Fruit fly (Drosophila melanogaster): ENCODE measurements around the gene ssp2.

Gene ssp2

DNA sequence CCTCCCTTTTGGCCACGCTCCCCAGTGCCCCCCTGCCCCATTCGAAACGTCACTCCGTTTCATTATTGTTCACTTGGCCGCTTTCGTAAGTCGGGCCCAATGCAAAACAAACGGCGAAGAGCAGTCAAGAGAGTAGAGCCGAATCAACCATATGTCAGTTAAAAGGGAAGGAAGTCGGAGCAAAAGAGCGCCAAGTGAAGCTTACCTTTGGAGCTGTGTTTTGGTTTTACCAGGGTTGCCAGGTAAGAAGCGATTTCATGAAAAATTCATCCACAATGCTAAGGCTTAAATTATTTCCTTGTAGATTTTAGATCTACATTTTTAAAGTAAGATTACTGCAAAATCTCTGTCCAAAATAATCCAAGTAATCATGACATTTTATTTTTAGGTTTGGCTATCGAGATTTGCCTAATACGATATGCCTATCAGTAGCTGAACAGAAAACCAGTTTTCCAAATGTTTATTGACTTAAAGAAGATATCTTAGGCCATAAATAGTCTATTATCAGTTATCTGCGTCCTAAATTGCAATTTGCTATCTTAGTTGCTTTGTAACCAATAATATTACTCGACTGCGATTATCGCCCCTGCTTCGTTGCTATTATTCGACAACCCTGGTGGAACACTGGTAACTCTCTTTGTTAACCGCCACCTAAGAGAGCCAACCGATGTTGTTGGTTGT lies 26.4 kb upstream of the ssp2 start:
- no peak for TF ChIP-seq CG8478 (optimal IDR thresholded peaks at IDR 0.05)
- no peak for TF ChIP-seq CTCF (optimal IDR thresholded peaks at IDR 0.05)

DNA sequence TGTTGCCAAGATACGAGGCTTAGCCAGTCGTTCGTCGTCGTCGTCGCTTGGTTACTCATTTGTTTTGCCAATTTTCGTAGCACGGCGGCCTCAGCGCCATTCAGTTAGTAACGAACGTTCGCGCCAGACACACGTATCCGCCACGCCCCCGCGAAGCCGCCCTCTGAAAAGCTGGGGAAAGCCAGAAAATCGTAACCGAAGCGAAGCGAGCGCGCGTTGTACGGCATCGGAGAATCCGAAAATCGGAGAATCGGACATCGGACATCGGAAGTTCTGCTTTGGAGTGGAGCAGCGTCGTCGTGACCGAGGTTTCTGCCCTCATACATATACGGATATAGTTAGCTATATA lies 25.9 kb upstream of the ssp2 start, which contains the start of gene CG32137:
CG32137 (plus strand) TSS at position 100 of the 349 bp plus-strand sequence.
- no peak for TF ChIP-seq CTCF (optimal IDR thresholded peaks at IDR 0.05)
- TF ChIP-seq CG8478 (optimal IDR thresholded peaks at IDR 0.05) = no peak

DNA sequence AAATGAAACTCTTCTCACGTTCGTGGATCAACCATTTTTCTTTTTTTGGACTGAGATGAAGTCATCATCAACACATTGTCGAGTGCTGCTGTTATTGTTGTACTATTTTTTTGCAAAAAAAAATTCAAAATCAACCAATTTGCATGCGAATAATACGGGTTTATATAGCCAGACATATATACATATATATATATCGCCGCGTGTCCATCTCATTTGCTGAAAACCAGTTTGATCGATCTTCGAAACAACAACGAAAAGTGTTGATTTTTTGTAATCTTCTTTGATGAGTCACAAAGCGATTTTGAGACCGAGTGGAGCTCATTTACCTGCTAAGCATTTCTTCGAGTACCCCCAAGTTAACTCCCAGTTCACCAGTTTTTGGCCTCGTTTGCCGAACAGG lies 19.0 kb upstream of the ssp2 start:
- no peak for TF ChIP-seq CG8478 (optimal IDR thresholded peaks at IDR 0.05)
- no peak for TF ChIP-seq CTCF (optimal IDR thresholded peaks at IDR 0.05)

DNA sequence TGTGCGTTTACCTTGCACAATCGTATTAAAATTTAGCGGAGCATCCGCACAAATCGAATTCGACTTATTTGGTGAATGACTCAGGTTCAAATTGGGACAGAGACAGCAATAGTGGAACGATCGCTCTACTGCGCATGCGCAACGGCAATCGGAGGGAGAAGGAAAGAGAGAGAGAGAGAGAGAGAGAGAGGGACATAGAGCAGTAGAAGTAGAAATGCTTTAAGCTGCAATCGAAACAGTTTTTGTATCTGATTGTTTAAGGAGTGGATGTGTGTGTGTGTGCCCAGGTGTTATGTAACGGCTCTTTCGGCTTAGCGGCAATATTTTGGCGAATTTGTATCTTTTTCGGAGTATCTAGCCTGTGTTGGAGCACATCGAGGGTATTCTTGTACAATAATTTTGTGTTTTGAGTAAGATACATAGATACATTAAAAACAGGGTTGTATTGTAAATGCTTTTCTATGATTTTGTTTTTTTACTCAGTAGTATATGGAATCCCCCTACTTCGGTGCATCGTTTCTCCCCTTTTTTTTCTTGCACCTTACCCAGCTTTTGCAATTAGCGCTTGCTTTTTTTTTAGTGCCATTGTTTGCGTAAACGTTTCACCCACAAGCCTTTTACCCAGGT lies 15.4 kb upstream of the ssp2 start:
- TF ChIP-seq CG8478 (optimal IDR thresholded peaks at IDR 0.05) (no peak), CTCF (optimal IDR thresholded peaks at IDR 0.05) (no peak)

DNA sequence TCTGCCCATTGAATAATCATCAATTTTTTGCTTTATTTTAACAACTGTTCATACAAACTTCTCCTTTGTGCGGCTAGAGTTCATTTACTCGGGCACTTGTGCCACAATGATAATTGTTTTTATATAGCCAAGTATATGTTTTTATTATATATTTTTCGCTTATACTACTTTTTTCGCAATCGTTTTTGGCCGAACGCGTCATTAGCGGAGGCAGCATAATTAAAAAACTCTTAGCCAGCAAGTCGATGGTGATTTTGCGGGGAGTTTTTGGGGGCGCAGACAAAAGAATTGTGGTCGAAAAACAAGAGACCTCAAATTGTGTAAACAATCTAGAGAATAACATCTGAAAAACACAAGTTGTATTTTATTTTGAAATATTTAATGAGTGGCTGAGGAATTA lies 13.4 kb upstream of the ssp2 start:
- TF ChIP-seq CG8478 (optimal IDR thresholded peaks at IDR 0.05) (no peak), CTCF (optimal IDR thresholded peaks at IDR 0.05) (no peak)

DNA sequence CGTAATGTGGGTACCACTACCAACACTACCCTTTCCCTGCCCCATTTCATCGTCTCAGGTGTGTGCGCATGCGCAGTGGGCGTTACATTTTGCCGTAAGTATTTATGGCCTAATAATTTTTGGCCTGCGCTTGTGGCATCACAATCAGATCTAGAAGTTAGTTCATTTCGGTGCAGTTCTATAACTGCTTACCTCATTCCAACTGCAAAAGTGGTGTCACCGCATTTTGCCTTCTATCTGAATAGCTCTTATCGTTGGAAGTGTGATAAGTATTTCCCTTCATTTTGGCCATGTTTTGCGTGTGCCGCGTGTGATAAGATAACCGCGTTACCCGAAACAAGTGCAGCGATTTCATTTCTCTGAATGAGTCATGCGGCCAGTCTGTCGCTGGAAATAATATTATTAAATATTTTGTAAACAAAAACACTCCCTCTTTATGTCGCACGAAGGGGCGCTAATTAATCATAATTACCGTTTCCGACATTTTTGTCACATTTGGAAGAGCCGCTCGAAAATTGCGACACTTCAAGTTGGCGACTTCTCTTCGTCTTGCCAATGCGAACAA lies 12.4 kb upstream of the ssp2 start:
- TF ChIP-seq CG8478 (optimal IDR thresholded peaks at IDR 0.05) = no peak
- TF ChIP-seq CTCF (optimal IDR thresholded peaks at IDR 0.05) = no peak

DNA sequence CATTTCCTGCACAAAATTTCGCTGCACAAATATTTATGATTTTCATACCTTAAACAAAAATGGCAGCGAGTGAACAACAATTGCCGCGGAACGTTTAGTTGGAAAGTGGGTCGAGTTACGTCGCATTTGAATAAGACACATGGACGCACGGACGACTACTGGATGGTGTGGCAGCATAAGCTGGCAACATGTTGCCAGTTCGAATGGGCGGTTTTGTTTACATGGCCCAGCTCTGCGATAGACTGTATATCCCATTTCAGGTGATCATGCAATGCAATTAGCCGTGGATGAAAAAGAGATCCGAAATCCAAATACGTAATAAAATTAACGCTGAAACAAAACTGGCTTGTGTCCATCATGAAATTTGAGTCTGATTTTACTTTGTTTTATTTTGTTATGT lies 8.3 kb upstream of the ssp2 start:
- TF ChIP-seq CTCF (optimal IDR thresholded peaks at IDR 0.05) = no peak
- no peak for TF ChIP-seq CG8478 (optimal IDR thresholded peaks at IDR 0.05)

DNA sequence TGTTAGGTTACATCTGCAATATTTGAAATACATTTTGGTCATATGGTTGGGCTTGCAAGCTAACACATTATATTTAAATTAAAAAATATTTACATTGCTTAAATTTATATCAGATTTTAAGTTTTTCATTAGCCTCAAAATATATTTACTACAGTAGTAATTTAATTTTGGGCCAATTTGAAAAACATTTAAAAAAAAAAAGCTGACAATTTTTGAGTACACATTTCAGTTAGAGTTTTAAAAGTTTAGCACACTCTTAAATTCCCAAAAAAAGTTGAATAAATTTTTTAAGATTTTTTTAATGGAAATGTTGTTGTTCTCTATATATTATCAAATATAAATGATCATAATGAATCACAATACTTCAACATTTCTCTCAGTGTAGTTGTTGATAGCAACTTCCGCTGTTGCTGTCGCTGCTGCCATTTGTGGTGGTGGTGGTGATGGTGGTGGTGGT lies 7.8 kb upstream of the ssp2 start:
- TF ChIP-seq CG8478 (optimal IDR thresholded peaks at IDR 0.05) = no peak

DNA sequence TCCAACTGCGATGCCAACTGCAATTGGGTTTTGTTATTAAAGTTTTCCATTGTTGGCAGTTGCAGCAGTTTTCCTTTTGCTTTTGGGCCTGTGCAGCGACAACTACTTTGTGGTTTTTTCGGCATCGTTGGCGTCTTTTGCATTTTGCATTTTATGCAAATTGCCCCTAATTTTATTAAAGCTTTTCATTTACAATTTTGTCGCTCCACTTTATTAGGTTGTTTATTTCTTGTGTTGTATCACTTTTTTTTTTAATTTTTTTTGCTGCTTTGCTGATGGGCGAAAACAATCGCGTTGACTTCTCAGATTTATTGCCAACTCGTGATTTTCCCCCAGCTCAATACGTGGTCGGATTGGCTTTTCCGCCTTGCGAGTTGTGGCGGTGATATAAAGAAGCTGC lies 7.2 kb upstream of the ssp2 start:
- no peak for TF ChIP-seq CG8478 (optimal IDR thresholded peaks at IDR 0.05)
- TF ChIP-seq CTCF (optimal IDR thresholded peaks at IDR 0.05) = no peak

DNA sequence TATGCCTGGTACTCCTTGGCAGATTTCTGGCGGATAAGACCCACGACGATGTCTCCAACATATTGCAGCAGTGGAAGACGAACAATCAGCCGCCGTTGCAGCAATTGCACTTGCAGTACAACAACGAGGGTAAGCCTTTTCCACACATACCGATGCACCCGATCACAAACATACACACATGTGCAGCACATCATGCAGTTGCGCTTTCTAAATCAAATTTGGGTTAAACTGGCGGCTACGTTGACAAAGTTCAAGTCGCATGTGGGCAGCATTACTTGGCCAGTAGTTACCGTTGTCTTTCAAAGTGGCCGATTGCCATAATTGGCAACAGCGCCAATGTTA lies 470 bp downstream of the ssp2 start:
- TF ChIP-seq CTCF (optimal IDR thresholded peaks at IDR 0.05) (no peak), CG8478 (optimal IDR thresholded peaks at IDR 0.05) (no peak)

DNA sequence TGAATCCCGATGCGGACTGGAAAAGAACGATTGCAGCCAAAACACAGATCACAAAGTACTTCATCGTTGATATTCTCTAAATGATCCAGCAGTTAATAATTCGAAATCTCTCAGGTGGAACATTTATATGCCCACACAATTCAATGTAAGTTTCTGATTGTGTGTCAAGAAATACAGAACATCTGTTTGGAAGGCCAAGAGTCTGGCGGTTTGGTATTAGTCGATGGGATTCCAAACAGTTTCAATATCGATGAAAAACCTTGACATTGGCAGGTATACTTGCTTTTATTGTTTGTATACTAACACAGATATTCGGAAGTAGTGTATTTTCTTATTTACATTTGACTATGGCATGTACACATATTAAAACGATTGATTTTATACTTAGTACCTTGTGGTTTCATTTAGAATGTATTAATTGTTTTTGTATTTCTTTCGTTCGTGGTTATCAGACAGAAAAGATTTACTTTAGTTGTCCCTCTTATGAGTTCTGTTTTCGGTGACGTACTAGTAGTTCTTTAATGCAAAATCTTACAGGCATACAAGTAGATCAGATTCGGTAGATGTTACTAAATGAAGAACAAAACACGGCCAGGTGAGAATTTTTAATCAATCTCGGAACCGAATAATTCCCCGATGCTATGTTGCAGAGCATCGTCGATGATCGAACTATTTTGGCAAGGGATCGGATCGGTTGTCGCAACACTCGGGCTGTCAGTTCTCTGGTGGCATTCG lies 8.5 kb downstream of the ssp2 start, which contains the start of the genes CG13738 and Hsc70-1:
CG13738 (minus strand) TSS at position 101 of the 735 bp plus-strand sequence.
Hsc70-1 (plus strand) TSS at position 685 of the 735 bp plus-strand sequence.
- no peak for TF ChIP-seq CG8478 (optimal IDR thresholded peaks at IDR 0.05)
- no peak for TF ChIP-seq CTCF (optimal IDR thresholded peaks at IDR 0.05)

DNA sequence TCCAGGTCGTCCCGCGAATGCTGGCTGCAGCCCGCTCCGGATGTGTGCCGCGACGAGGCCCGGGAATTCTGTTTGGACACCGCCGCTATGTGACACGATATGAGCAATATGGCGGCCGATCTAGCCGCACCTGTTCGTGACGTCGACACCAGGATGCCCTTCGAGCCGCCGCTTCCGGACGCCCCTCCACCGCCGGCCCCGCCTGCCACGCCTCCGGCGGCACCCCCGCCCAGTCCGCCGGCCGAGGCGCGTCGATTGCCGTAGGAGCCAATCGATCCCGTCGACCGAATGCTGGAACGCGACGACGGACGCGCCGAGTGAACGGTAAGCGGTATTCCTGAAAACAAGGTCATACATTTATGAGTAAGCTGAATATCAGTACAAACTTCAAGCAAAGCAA lies 17.5 kb downstream of the ssp2 start:
- TF ChIP-seq CTCF (optimal IDR thresholded peaks at IDR 0.05) (no peak), CG8478 (optimal IDR thresholded peaks at IDR 0.05) (no peak)

DNA sequence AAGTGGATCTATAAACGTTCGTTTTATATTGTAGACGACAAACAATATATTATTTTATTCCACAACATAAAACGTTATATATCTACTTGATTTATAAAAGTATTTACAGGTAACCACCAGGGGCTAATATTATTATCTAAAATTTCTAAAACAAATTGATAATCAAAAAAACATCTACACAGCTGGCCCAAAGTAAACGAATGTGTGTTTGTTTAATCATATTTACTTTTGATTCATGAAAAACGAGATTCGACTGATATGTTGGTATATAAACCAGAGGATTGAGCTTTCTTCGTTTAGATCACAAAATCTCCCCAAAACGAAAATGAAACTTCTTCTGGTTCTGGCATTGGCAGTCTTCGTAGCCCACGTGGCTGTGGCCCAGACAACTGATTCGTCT lies 21.3 kb downstream of the ssp2 start, which contains the start of gene CG17362:
CG17362 (plus strand) TSS at position 291 of the 400 bp plus-strand sequence.
- no peak for TF ChIP-seq CG8478 (optimal IDR thresholded peaks at IDR 0.05)
- no peak for TF ChIP-seq CTCF (optimal IDR thresholded peaks at IDR 0.05)

DNA sequence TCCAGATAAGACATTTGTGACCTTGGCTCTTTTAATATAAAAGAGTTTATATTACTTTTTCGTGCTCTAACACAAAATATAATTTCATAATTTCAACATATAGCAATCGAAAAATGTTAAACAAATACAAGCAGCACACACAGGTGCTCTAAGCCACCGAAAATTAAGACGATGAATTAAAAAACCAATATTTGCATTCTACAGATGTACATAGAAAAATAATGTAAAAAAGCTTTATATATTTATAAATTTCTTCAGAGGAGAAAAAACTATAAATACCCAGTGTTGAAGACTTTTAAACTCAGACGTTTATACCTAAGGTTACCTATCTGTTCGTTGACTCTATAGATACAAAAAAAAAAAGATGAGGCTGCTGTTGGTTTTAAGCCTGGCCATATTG lies 22.6 kb downstream of the ssp2 start, which contains the start of gene CG9040:
CG9040 (plus strand) TSS at position 301 of the 400 bp plus-strand sequence.
- TF ChIP-seq CTCF (optimal IDR thresholded peaks at IDR 0.05) (no peak), CG8478 (optimal IDR thresholded peaks at IDR 0.05) (no peak)

DNA sequence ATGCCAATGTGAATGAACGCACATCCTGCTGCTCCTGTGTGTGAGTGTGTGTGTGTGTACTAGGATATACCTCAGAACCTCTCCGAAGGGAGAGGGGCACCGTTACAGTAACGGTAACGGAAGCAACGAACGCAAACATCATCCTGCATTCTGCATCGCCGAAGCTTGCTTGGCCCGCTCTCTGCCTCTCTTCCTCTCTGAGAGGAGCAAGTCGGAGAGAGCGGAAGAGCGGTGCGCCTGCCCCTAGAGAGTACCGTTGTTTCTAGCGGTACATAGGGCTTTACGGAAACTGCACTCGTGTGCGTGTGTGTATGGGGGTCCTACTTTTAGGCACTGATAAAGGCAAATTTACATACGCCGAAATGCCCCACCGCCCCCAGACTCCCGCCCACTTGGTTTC lies 26.3 kb downstream of the ssp2 start:
- TF ChIP-seq CTCF (optimal IDR thresholded peaks at IDR 0.05) (no peak), CG8478 (optimal IDR thresholded peaks at IDR 0.05) (no peak)
